Worm (Caenorhabditis elegans): ENCODE data around the gene R09D1.13.
A peak's percentile ranks its signal among the peaks of the same experiment; 100 is the strongest.

R09D1.13 gene

DNA sequence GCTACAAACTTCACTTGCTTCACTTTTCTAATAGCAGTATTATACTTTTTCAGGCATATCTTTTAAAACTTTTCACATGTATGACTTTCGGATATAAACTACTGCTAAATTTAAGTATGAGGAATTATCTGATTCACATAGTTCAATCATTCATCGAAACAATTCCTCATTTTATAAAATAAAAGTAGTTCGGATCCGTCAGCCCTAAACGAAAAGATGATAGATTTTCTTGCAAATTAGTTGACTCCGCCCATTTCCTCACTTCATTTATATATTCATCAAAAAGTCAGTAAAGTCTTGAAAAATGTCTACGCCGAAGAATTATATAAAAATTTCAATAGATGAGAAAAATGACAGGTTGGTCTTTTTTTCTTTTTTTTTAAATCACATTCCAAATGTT lies 32.3 kb upstream of the R09D1.13 start, which contains the start of gene chil-27:
Gene chil-27 (plus strand): TSS at position 301 of the 400 bp plus-strand sequence.
- TF ChIP-seq vab-15 (tag; optimal IDR thresholded peaks at IDR 0.05) = no peak
- TF ChIP-seq fkh-4 (tag; optimal IDR thresholded peaks at IDR 0.05; ENCODE audit: borderline replicate concordance) = no peak
- TF ChIP-seq skn-1 (tag; optimal IDR thresholded peaks at IDR 0.05) = no peak
- no peak for TF ChIP-seq tlp-1 (tag; optimal IDR thresholded peaks at IDR 0.05)
- TF ChIP-seq unc-30 (tag; optimal IDR thresholded peaks at IDR 0.05) = no peak
- no peak for TF ChIP-seq snpc-4 (tag; optimal IDR thresholded peaks at IDR 0.05)
- TF ChIP-seq mep-1 (tag; optimal IDR thresholded peaks at IDR 0.05) = no peak

DNA sequence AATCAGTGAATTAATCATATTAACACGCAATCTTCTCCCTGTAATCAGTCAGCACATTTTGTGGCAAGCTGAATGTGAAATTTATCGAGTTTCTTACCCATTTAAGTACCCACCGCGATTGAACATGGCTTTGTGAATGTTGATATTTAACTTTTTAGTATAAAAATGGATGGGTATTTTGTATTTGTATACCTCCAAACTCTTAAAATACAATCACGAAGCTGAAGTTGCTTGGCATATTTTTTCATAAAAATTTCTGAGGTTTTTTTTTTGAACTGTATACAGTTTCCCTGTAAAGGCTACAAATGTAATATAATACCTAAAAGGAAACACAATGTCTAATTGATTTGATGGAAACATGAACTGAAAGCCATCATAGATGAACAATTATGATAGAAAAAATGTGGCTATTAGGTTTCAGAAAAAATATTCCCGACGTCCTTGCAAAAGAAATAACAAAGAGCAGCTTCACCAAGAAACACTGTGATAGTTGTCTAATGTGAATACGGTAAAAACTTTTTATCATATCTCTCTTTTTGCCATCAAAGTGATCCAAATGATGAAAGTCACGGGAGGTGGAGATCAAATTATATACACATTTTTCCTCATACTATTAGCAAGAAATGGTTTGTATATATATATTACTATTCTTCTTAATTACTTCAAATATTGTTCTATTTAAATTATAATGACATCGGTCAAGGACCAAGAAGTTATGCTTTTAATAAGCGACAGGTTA lies 29.3 kb upstream of the R09D1.13 start, which contains the start of the genes chil-25 and chil-26:
Gene chil-25 (minus strand): TSS at position 101 of the 739 bp plus-strand sequence.
Gene chil-26 (plus strand): TSS at position 689 of the 739 bp plus-strand sequence.
- TF ChIP-seq sup-37 (GFP tag; optimal IDR thresholded peaks at IDR 0.05) (no peak), nhr-71 (tag; optimal IDR thresholded peaks at IDR 0.05) (no peak), zip-4 (GFP tag; optimal IDR thresholded peaks at IDR 0.05) (no peak), ceh-82 (tag; optimal IDR thresholded peaks at IDR 0.05) (no peak), swsn-7 (tag; optimal IDR thresholded peaks at IDR 0.05) (no peak), aha-1 (tag; optimal IDR thresholded peaks at IDR 0.05) (no peak), unc-98 (GFP tag; IDR thresholded peaks at IDR 0.05) (no peak), dpl-1 (GFP tag; optimal IDR thresholded peaks at IDR 0.05) (no peak), fos-1 (tag; optimal IDR thresholded peaks at IDR 0.05) (no peak), hpl-2 (GFP tag; optimal IDR thresholded peaks at IDR 0.05) (no peak), jun-1 (tag; optimal IDR thresholded peaks at IDR 0.05) (no peak), ceh-90 (tag; optimal IDR thresholded peaks at IDR 0.05) (no peak), C34B4.2 (tag; optimal IDR thresholded peaks at IDR 0.05) (no peak), snu-23 (GFP tag; optimal IDR thresholded peaks at IDR 0.05) (no peak), egl-13 (tag; optimal IDR thresholded peaks at IDR 0.05) (no peak), aly-2 (tag; optimal IDR thresholded peaks at IDR 0.05) (no peak), ztf-4 (tag; optimal IDR thresholded peaks at IDR 0.05) (no peak), Y116A8C.19 (tag; optimal IDR thresholded peaks at IDR 0.05; ENCODE audit: borderline replicate concordance) (no peak), alr-1 (tag; optimal IDR thresholded peaks at IDR 0.05; ENCODE audit: borderline replicate concordance) (no peak), ztf-11 (tag; optimal IDR thresholded peaks at IDR 0.05) (no peak)

- no peak for TF ChIP-seq nhr-90 (tag; optimal IDR thresholded peaks at IDR 0.05; ENCODE audit: poor library complexity)
- peak; percentile 48 for TF ChIP-seq elt-2 (tag; optimal IDR thresholded peaks at IDR 0.05)
- no peak for TF ChIP-seq swsn-7 (tag; optimal IDR thresholded peaks at IDR 0.05)
- no peak for TF ChIP-seq ets-5 (GFP tag; IDR thresholded peaks at IDR 0.05)
Observed at ce11 chrII:9470027-9470426, 24.8 kb upstream of the R09D1.13 start, which contains the start of gene T19H5.6. Gene T19H5.6, minus strand, starts transcription at chrII:9470221.

- TF ChIP-seq swsn-7 (tag; optimal IDR thresholded peaks at IDR 0.05) (no peak), elt-2 (tag; optimal IDR thresholded peaks at IDR 0.05) (peak; percentile 95), nhr-20 (tag; optimal IDR thresholded peaks at IDR 0.05) (peak; percentile 17)
Observed at ce11 chrII:9468414-9468813, 23.1 kb upstream of the R09D1.13 start, which contains the start of gene chil-23. Gene chil-23, minus strand, starts transcription at chrII:9468611.

DNA sequence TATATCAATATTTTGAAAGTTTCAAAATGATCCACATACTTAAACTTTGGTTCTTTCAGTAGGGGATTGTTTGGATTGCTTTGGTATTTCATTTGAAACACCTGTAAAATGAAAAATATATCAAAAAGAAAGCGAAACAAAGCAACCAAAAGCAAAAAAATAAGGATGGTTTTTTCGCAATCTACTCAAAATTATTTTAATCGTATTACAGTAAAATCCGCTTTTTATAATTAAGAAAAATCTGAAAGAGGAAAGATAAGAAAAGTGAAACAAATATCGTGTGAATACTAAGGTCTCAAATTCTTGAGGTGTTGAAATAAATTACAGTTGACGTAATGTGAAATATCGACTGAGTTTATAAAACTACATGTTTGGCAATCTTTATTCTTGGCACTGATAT lies 20.8 kb upstream of the R09D1.13 start, which contains the start of gene chil-22:
Gene chil-22 (minus strand): TSS at position 101 of the 400 bp plus-strand sequence.
- no peak for TF ChIP-seq pag-3 (tag; optimal IDR thresholded peaks at IDR 0.05; ENCODE audit: borderline replicate concordance, insufficient read depth)
- no peak for TF ChIP-seq elt-2 (tag; optimal IDR thresholded peaks at IDR 0.05)

All from whole organism, L1 larva.